Fruit fly (Drosophila melanogaster): Measurements from ENCODE around the gene CG12011.

The CG12011 gene

DNA sequence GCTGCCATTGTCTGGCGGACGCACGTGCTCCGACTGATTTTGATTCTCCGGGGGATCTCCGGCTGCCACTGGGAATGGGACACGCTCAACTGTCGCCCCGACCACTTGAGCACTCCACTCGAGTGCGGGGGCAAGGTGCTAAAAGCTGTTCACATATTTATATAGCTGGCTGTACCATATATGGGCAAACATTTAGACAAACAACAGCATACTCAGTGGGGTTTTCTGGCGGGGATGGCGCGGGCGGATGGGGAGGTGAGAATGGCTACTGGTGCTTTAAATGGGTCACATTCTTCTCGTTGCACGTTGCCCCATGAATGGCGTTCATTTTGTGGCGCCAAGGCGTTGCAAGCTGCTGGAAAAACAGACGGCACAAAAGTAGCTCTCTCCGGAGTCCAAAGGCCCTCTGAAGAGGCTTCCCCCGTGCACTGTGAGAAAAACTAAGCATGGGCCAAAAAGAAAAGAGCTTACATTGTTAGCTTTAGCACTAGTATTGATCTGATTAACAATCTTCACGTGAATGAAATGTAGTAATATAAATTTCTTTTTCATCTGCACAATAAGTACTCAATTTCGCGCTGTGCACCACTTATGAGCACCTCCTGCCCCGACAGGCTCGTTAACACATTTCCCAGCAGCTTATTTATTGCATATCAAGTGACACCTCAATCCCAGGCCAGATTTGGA, 3.5 kb upstream of the CG12011 start (continued):
- TF ChIP-seq CG7987 (GFP tag; optimal IDR thresholded peaks at IDR 0.05): peak; percentile 36
- TF ChIP-seq nmo (GFP tag; optimal IDR thresholded peaks at IDR 0.05): peak; percentile 40
- no peak for TF ChIP-seq CG4730 (GFP tag; IDR thresholded peaks at IDR 0.05)
- TF ChIP-seq CG9797 (GFP tag; optimal IDR thresholded peaks at IDR 0.05): no peak
- TF ChIP-seq D19B (GFP tag; optimal IDR thresholded peaks at IDR 0.05): no peak
- no peak for TF ChIP-seq CG17385 (GFP tag; optimal IDR thresholded peaks at IDR 0.05)
- TF ChIP-seq CG6654 (GFP tag; optimal IDR thresholded peaks at IDR 0.05): peak; percentile 27
- no peak for TF ChIP-seq CG3065 (GFP tag; optimal IDR thresholded peaks at IDR 0.05)
- TF ChIP-seq nau (GFP tag; optimal IDR thresholded peaks at IDR 0.05): no peak
- peak; percentile 3 for TF ChIP-seq grn (GFP tag; optimal IDR thresholded peaks at IDR 0.05)
- no peak for TF ChIP-seq gcm (GFP tag; optimal IDR thresholded peaks at IDR 0.05)
- peak; percentile 8 for TF ChIP-seq D19A (tag; optimal IDR thresholded peaks at IDR 0.05)
- TF ChIP-seq CoRest (tag; optimal IDR thresholded peaks at IDR 0.05): peak; percentile 21
- no peak for TF ChIP-seq CG31224 (GFP tag; IDR thresholded peaks at IDR 0.05)
- TF ChIP-seq CG12299 (tag; optimal IDR thresholded peaks at IDR 0.05): no peak
- TF ChIP-seq CG10543 (GFP tag; optimal IDR thresholded peaks at IDR 0.05): no peak
- TF ChIP-seq nerfin-2 (GFP tag; IDR thresholded peaks at IDR 0.05; ENCODE audit: partially characterized antibody): no peak
- no peak for TF ChIP-seq jigr1 (GFP tag; IDR thresholded peaks at IDR 0.05)
- no peak for TF ChIP-seq CG7745 (tag; optimal IDR thresholded peaks at IDR 0.05)
- peak; percentile 36 for TF ChIP-seq H2.0 (GFP tag; IDR thresholded peaks at IDR 0.05)
- TF ChIP-seq CG12219 (GFP tag; optimal IDR thresholded peaks at IDR 0.05): peak; percentile 7
- TF ChIP-seq Scr (GFP tag; IDR thresholded peaks at IDR 0.05; ENCODE audit: partially characterized antibody): no peak
- TF ChIP-seq pfk (GFP tag; optimal IDR thresholded peaks at IDR 0.05): no peak
- TF ChIP-seq CG10274 (GFP tag; optimal IDR thresholded peaks at IDR 0.05): no peak
- no peak for TF ChIP-seq Sry-β (GFP tag; optimal IDR thresholded peaks at IDR 0.05)
- no peak for TF ChIP-seq en (GFP tag; optimal IDR thresholded peaks at IDR 0.05)
- TF ChIP-seq CG18262 (tag; optimal IDR thresholded peaks at IDR 0.05): peak; percentile 60
- no peak for TF ChIP-seq dimm (GFP tag; IDR thresholded peaks at IDR 0.05)
- TF ChIP-seq bcd (GFP tag; optimal IDR thresholded peaks at IDR 0.05): peak; percentile 12
- TF ChIP-seq Sox102F (GFP tag; optimal IDR thresholded peaks at IDR 0.05): peak; percentile 12
- TF ChIP-seq chm (GFP tag; IDR thresholded peaks at IDR 0.05): peak; percentile 10; the same call in 1 of the 2 replicates
- TF ChIP-seq caup (GFP tag; optimal IDR thresholded peaks at IDR 0.05; ENCODE audit: severe bottlenecking): no peak
- TF ChIP-seq CG6175 (GFP tag; IDR thresholded peaks at IDR 0.05): 0 out of 3 replicates have a peak, but pooled peaks have one; percentile 9
- TF ChIP-seq CG12744 (GFP tag; optimal IDR thresholded peaks at IDR 0.05): no peak
- peak; percentile 21 for TF ChIP-seq CG8089 (GFP tag; optimal IDR thresholded peaks at IDR 0.05)
- no peak for TF ChIP-seq CG11696 (GFP tag; IDR thresholded peaks at IDR 0.05)
- TF ChIP-seq sc (optimal IDR thresholded peaks at IDR 0.05): no peak
- peak; percentile 46 for TF ChIP-seq sc (GFP tag; optimal IDR thresholded peaks at IDR 0.05)
- no peak for TF ChIP-seq Fer2 (tag; optimal IDR thresholded peaks at IDR 0.05)
- peak; percentile 80 for TF ChIP-seq nom (GFP tag; optimal IDR thresholded peaks at IDR 0.05)
- TF ChIP-seq MTF-1 (GFP tag; optimal IDR thresholded peaks at IDR 0.05; ENCODE audit: borderline replicate concordance): peak; percentile 62
- TF ChIP-seq GATAe (GFP tag; conservative IDR thresholded peaks at IDR 0.05): no peak
- no peak for TF ChIP-seq CG15514 (GFP tag; optimal IDR thresholded peaks at IDR 0.05)
- TF ChIP-seq onecut (GFP tag; IDR thresholded peaks at IDR 0.05): peak; percentile 37; the same call in 1 of the 2 replicates
- TF ChIP-seq CG14860 (GFP tag; IDR thresholded peaks at IDR 0.05; ENCODE audit: partially characterized antibody): no peak
- peak; percentile 61 for TF ChIP-seq fd64A (GFP tag; optimal IDR thresholded peaks at IDR 0.05)
- no peak for TF ChIP-seq trh (GFP tag; optimal IDR thresholded peaks at IDR 0.05)
- TF ChIP-seq bab2 (GFP tag; optimal IDR thresholded peaks at IDR 0.05): peak; percentile 28
- TF ChIP-seq Mes4 (GFP tag; optimal IDR thresholded peaks at IDR 0.05): no peak
